Fruit fly (Drosophila melanogaster): Measurements from ENCODE around the gene lush.

lush gene

DNA sequence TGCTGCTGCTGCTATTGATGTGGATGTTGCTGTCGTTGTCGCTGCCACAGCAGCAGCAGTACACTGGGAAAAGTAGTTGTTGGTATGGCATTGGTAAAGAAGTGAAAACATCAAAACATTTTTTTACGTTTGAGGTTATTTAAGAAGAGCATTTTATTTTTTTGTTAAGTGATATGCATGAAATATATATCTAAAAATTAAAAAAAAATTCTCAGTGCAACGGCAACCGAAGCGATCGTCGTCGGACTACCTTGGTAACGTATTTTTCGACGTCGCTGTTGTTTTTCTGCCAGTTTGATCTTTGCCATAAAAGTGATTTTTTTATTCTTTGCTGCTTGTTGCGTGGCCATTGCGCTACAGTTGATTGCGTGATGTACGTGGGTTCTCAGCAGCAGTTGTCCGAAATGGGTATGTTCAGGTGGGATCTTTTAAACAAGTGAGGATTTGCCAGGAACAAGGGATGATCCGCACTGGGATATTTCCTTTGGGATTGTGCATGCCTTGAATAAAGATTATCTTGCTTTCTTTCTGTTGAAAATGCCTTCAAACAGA, 45.1 kb downstream of the lush start (continued):
- TF ChIP-seq CG1792 (GFP tag; optimal IDR thresholded peaks at IDR 0.05) (peak; percentile 81), CG10431 (GFP tag; optimal IDR thresholded peaks at IDR 0.05) (peak; percentile 92), pho (GFP tag; optimal IDR thresholded peaks at IDR 0.05) (peak; percentile 90), tin (GFP tag; optimal IDR thresholded peaks at IDR 0.05) (peak; percentile 97), CG14050 (GFP tag; IDR thresholded peaks at IDR 0.05) (peak; percentile 92), E2f2 (GFP tag; IDR thresholded peaks at IDR 0.05) (peak; percentile 80), dmrt11E (tag; optimal IDR thresholded peaks at IDR 0.05) (peak; percentile 98), da (GFP tag; optimal IDR thresholded peaks at IDR 0.05) (peak; percentile 67), CG10654 (GFP tag; optimal IDR thresholded peaks at IDR 0.05) (peak; percentile 94), ato (GFP tag; IDR thresholded peaks at IDR 0.05; ENCODE audit: partially characterized antibody) (no peak), CG2202 (tag; optimal IDR thresholded peaks at IDR 0.05) (peak; percentile 94), pita (GFP tag; optimal IDR thresholded peaks at IDR 0.05) (no peak), Dbx (GFP tag; IDR thresholded peaks at IDR 0.05) (peak; percentile 95), PHDP (tag; optimal IDR thresholded peaks at IDR 0.05) (peak; percentile 95), mirr (GFP tag; optimal IDR thresholded peaks at IDR 0.05) (peak; percentile 85), CG7745 (tag; optimal IDR thresholded peaks at IDR 0.05) (peak; percentile 84), CG13287 (GFP tag; IDR thresholded peaks at IDR 0.05; ENCODE audit: partially characterized antibody) (no peak), pnt (GFP tag; optimal IDR thresholded peaks at IDR 0.05) (peak; percentile 93), kah (GFP tag; optimal IDR thresholded peaks at IDR 0.05) (peak; percentile 93), CG31365 (tag; optimal IDR thresholded peaks at IDR 0.05) (peak; percentile 65), slp2 (GFP tag; optimal IDR thresholded peaks at IDR 0.05) (peak; percentile 90), nerfin-2 (GFP tag; IDR thresholded peaks at IDR 0.05; ENCODE audit: partially characterized antibody) (no peak), CkIIα-i1 (GFP tag; IDR thresholded peaks at IDR 0.05) (0 out of 2 replicates have a peak, but pooled peaks have one; percentile 17), Scr (GFP tag; IDR thresholded peaks at IDR 0.05; ENCODE audit: partially characterized antibody) (no peak), CG43689 (GFP tag; IDR thresholded peaks at IDR 0.05) (peak; percentile 77), CG8281 (tag; optimal IDR thresholded peaks at IDR 0.05) (peak; percentile 82), sima (GFP tag; optimal IDR thresholded peaks at IDR 0.05) (peak; percentile 86), hb (GFP tag; IDR thresholded peaks at IDR 0.05; ENCODE audit: partially characterized antibody) (no peak), HmgD (GFP tag; optimal IDR thresholded peaks at IDR 0.05) (peak; percentile 33), CG1602 (GFP tag; optimal IDR thresholded peaks at IDR 0.05) (peak; percentile 95), so (GFP tag; IDR thresholded peaks at IDR 0.05) (peak; percentile 97), CG17186 (GFP tag; optimal IDR thresholded peaks at IDR 0.05) (peak; percentile 77), ewg (GFP tag; optimal IDR thresholded peaks at IDR 0.05) (peak; percentile 88), lov (optimal IDR thresholded peaks at IDR 0.05) (no peak), lov (GFP tag; IDR thresholded peaks at IDR 0.05) (peak; percentile 97), Ets97D (GFP tag; optimal IDR thresholded peaks at IDR 0.05) (peak; percentile 63), CG18476 (GFP tag; optimal IDR thresholded peaks at IDR 0.05) (peak; percentile 92), bowl (GFP tag; IDR thresholded peaks at IDR 0.05) (peak; percentile 85), Sin3A (optimal IDR thresholded peaks at IDR 0.05) (no peak), Hey (tag; optimal IDR thresholded peaks at IDR 0.05) (peak; percentile 75), cwo (GFP tag; optimal IDR thresholded peaks at IDR 0.05) (peak; percentile 83), Awh (GFP tag; IDR thresholded peaks at IDR 0.05) (peak; percentile 94), CG7786 (GFP tag; optimal IDR thresholded peaks at IDR 0.05) (peak; percentile 89), CG31441 (GFP tag; IDR thresholded peaks at IDR 0.05) (peak; percentile 95), gce (GFP tag; IDR thresholded peaks at IDR 0.05) (peak; percentile 89), Fer3 (tag; optimal IDR thresholded peaks at IDR 0.05) (peak; percentile 94), disco-r (GFP tag; optimal IDR thresholded peaks at IDR 0.05) (peak; percentile 83), CG14965 (GFP tag; optimal IDR thresholded peaks at IDR 0.05; ENCODE audit: borderline replicate concordance) (peak; percentile 59), Rfx (GFP tag; IDR thresholded peaks at IDR 0.05) (peak; percentile 95), CG6854 (GFP tag; optimal IDR thresholded peaks at IDR 0.05) (peak; percentile 84), Pdp1 (GFP tag; optimal IDR thresholded peaks at IDR 0.05) (peak; percentile 92 to 94)
